Worm (Caenorhabditis elegans) whole organism, L4/young adult: Measurements from ENCODE around the gene ipla-7.

Experiments used
- W03F9.2 ChIP-seq: fragments of 150-350 bp; optimal IDR thresholded peaks from 2 replicates; lab custom pipeline; 2014; ENCODE audit warnings: missing biosample characterization, missing genetic modification characterization
- dao-5 ChIP-seq: sonication (generic microtip); optimal IDR thresholded peaks from 2 replicates; lab custom pipeline; 2016; ENCODE audit warnings: missing genotype, missing genetic modification characterization, moderate library complexity, missing compliant biosample characterization
- him-1 ChIP-seq: sonication (generic microtip); optimal IDR thresholded peaks from 2 replicates; lab custom pipeline; 2016; ENCODE audit warnings: missing genotype, missing genetic modification reagents, missing genetic modification characterization, missing compliant biosample characterization

DNA sequence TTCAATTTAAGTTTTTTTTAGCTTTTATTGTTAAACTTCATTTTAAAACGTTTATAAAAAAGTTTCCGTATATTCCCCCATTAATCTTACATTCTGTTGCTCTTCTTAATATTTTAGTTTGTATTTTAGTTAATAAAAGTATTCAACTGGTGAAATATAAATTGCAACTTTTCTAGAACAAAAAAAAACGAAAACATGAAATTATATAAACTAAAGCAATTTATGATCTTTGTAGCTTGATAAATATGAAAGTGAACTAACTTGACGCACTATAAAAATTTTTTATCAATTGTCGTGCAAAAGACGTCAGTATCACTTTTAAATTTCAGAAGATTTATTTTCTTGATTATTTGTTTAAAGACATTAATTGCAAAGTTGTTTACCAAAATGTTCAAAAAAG is 45.0 kb downstream of the ipla-7 start, which contains the start of gene F44D12.2:
- TF ChIP-seq him-1 (tag; lab: Kevin White, UChicago), result no peak
- no peak for TF ChIP-seq dao-5 (tag; lab: Kevin White, UChicago)
- no peak for TF ChIP-seq W03F9.2 (tag; lab: Kevin White, UChicago)
